Worm (Caenorhabditis elegans): ENCODE results near the gene F10G2.10.

F10G2.10 gene

DNA sequence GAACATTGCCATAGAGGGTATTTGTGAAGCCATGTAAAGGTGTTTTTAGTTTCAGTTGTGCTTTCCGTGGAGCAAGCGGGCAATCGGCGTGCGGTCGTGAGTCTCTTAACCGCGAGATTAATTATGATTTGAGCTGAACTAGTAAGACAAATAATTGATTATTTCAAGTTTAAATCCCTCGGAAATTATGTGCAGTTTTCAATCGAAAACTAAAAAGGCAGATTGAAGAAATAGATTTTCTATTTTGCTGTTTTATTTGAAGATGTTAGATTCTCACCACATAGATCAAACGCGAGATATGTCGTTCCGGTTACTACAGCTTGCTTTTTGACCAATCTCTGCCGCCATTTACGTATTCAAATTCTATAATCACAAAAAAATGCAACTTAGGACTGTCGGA is 40.0 kb upstream of the F10G2.10 start, which contains the start of gene C13A2.3:
TSS of gene C13A2.3 (plus strand) at position 301 of the 400 bp plus-strand sequence.
- no peak for TF ChIP-seq jun-1 (tag; optimal IDR thresholded peaks at IDR 0.05)
- no peak for TF ChIP-seq nhr-84 (tag; optimal IDR thresholded peaks at IDR 0.05)
- no peak for TF ChIP-seq dsc-1 (tag; optimal IDR thresholded peaks at IDR 0.05)
- no peak for TF ChIP-seq ets-5 (GFP tag; IDR thresholded peaks at IDR 0.05)
- TF ChIP-seq hlh-17 (GFP tag; optimal IDR thresholded peaks at IDR 0.05; ENCODE audit: borderline replicate concordance): no peak
- TF ChIP-seq nhr-76 (tag; optimal IDR thresholded peaks at IDR 0.05): no peak
- TF ChIP-seq tlp-1 (tag; optimal IDR thresholded peaks at IDR 0.05): no peak
- TF ChIP-seq aly-2 (tag; optimal IDR thresholded peaks at IDR 0.05): no peak
- no peak for TF ChIP-seq xbp-1 (tag; optimal IDR thresholded peaks at IDR 0.05)
- TF ChIP-seq sox-4 (tag; optimal IDR thresholded peaks at IDR 0.05): no peak
- TF ChIP-seq skn-1 (tag; optimal IDR thresholded peaks at IDR 0.05): no peak
- no peak for TF ChIP-seq lin-14 (GFP tag; optimal IDR thresholded peaks at IDR 0.05)
- TF ChIP-seq egl-13 (tag; optimal IDR thresholded peaks at IDR 0.05): no peak
- TF ChIP-seq nhr-90 (tag; optimal IDR thresholded peaks at IDR 0.05; ENCODE audit: poor library complexity): no peak
- no peak for TF ChIP-seq elt-2 (tag; optimal IDR thresholded peaks at IDR 0.05)

DNA sequence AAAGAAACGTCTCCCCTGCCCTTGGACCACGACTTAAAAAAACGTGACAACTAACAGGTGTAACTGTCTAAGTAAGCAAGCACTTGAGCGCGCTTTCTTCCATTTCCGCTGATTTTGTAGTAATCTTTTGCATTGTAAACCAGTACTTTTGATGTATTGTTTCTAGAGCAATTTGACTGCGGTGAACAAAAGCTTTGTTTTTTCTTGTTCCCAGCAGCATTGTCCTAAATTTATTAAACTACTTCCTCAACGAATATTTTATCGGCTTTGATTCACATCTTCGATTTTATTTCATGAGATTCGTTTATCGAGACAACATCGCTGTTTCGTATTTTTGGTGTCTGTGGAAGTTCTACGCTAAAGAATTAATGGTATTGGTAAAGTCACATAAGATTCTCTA is 33.3 kb upstream of the F10G2.10 start, which contains the start of gene C13A2.1:
TSS of gene C13A2.1 (plus strand) at position 301 of the 400 bp plus-strand sequence.
- no peak for TF ChIP-seq tbx-2 (tag; optimal IDR thresholded peaks at IDR 0.05)
- no peak for TF ChIP-seq ztf-4 (tag; optimal IDR thresholded peaks at IDR 0.05)
- no peak for TF ChIP-seq zag-1 (tag; optimal IDR thresholded peaks at IDR 0.05)
- TF ChIP-seq nhr-47 (tag; optimal IDR thresholded peaks at IDR 0.05): no peak
- TF ChIP-seq zip-4 (GFP tag; optimal IDR thresholded peaks at IDR 0.05): no peak
- TF ChIP-seq aha-1 (tag; optimal IDR thresholded peaks at IDR 0.05): no peak
- no peak for TF ChIP-seq unc-62 (GFP tag; optimal IDR thresholded peaks at IDR 0.05)
- no peak for TF ChIP-seq mef-2 (tag; optimal IDR thresholded peaks at IDR 0.05)
- TF ChIP-seq fkh-10 (GFP tag; optimal IDR thresholded peaks at IDR 0.05): no peak
- no peak for TF ChIP-seq egl-27 (tag; optimal IDR thresholded peaks at IDR 0.05)

DNA sequence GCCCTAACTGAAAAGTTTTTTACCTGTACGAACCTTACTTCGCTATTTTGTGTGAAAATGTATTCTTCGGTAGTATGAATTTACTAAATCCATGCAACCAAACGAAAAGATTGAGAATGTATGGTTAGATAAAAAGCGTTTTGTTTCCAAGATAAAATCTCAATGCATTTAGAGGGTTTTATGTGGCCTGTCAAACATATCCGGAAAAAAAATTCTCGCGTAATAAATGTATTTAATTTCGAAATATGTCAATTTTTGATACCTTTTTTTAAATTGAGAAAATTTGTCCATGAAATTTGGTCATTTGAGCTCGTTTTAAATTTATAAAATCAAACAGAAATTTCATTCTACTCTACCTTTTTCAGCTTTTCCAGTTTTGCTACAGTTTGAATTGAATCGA is 26.7 kb upstream of the F10G2.10 start, which contains the start of gene F07G11.4:
TSS of gene F07G11.4 (minus strand) at position 101 of the 400 bp plus-strand sequence.
- TF ChIP-seq hlh-4 (tag; optimal IDR thresholded peaks at IDR 0.05) (no peak), efl-1 (optimal IDR thresholded peaks at IDR 0.05) (no peak), efl-1 (GFP tag; optimal IDR thresholded peaks at IDR 0.05 in 1 of 2) (no peak), unc-62 (GFP tag; optimal IDR thresholded peaks at IDR 0.05) (no peak), zip-4 (GFP tag; optimal IDR thresholded peaks at IDR 0.05) (no peak), blmp-1 (tag; optimal IDR thresholded peaks at IDR 0.05) (no peak), grh-1 (GFP tag; IDR thresholded peaks at IDR 0.05) (no peak), ztf-11 (tag; optimal IDR thresholded peaks at IDR 0.05) (no peak), lin-15B (tag; optimal IDR thresholded peaks at IDR 0.05) (no peak), fkh-4 (tag; optimal IDR thresholded peaks at IDR 0.05; ENCODE audit: borderline replicate concordance) (no peak), mdl-1 (tag; optimal IDR thresholded peaks at IDR 0.05) (no peak), tlp-1 (tag; optimal IDR thresholded peaks at IDR 0.05) (no peak), nhr-28 (tag; optimal IDR thresholded peaks at IDR 0.05) (no peak), lin-35 (GFP tag; optimal IDR thresholded peaks at IDR 0.05) (no peak), sptf-1 (tag; optimal IDR thresholded peaks at IDR 0.05) (no peak), pax-3 (tag; optimal IDR thresholded peaks at IDR 0.05) (no peak), nhr-85 (tag) (no peak), ceh-88 (GFP tag; IDR thresholded peaks at IDR 0.05) (no peak)

Data from whole organism, L1 larva.